Worm (Caenorhabditis elegans): ENCODE data around the gene K05B2.4.

K05B2.4 gene

ce11 chrX:4890159-4890558 lies 30.6 kb downstream of the K05B2.4 start, which contains the start of gene T07F12.2 (continued):
- TF ChIP-seq ctbp-1 (GFP tag; IDR thresholded peaks at IDR 0.05): no peak
- no peak for TF ChIP-seq php-3 (GFP tag; IDR thresholded peaks at IDR 0.05)
- TF ChIP-seq ces-1 (GFP tag; optimal IDR thresholded peaks at IDR 0.05): no peak
- TF ChIP-seq Y75B8A.6 (GFP tag; IDR thresholded peaks at IDR 0.05): no peak
- no peak for TF ChIP-seq nhr-42 (GFP tag; IDR thresholded peaks at IDR 0.05)
- no peak for TF ChIP-seq dmd-9 (GFP tag; IDR thresholded peaks at IDR 0.05)
- TF ChIP-seq egl-43 (GFP tag; IDR thresholded peaks at IDR 0.05): peak; percentile 59; the same call in 1 of the 2 replicates
- no peak for TF ChIP-seq ama-1 (optimal IDR thresholded peaks at IDR 0.05)
- no peak for TF ChIP-seq unc-130 (GFP tag; optimal IDR thresholded peaks at IDR 0.05)
- no peak for TF ChIP-seq aly-2 (tag; optimal IDR thresholded peaks at IDR 0.05)
- TF ChIP-seq attf-4 (tag; optimal IDR thresholded peaks at IDR 0.05): no peak
- no peak for TF ChIP-seq gei-8 (GFP tag; optimal IDR thresholded peaks at IDR 0.05)
- TF ChIP-seq nhr-10 (tag; optimal IDR thresholded peaks at IDR 0.05): no peak
- no peak for TF ChIP-seq tra-1 (GFP tag; IDR thresholded peaks at IDR 0.05)

- TF ChIP-seq zfp-2 (tag; optimal IDR thresholded peaks at IDR 0.05) (no peak), lim-7 (GFP tag; IDR thresholded peaks at IDR 0.05) (no peak), ztf-7 (tag; optimal IDR thresholded peaks at IDR 0.05) (no peak), vab-7 (GFP tag; IDR thresholded peaks at IDR 0.05) (no peak), sdz-12 (GFP tag; optimal IDR thresholded peaks at IDR 0.05) (no peak), nhr-42 (GFP tag; IDR thresholded peaks at IDR 0.05) (no peak), aha-1 (tag) (peak; percentile 12), arid-1 (GFP tag; conservative IDR thresholded peaks at IDR 0.05) (no peak)
These were observed 35.1 kb downstream of the K05B2.4 start, which contains the start of gene arrd-23 for ce11 chrX:4885651-4886050. Gene arrd-23 (plus strand): TSS chrX:4885951.

DNA sequence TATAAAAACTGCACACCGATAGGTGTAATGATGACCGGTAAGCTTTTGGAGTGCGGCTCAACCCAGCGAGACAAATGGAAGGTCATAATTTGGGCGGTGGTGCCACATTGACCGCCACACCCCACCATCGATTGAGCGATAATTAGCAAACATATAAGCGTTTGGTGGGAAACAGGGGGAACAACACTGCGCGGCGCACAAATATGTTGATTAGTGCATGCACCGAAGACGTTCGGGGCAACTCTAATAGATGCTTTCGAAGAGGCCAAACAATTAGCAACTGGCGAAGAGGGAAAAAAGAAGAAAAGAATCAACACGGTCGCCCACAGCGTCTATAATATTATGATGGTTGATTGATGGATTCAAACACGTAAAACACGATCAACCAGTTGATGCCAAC lies 39.5 kb downstream of the K05B2.4 start:
- peak; percentile 53 for TF ChIP-seq aha-1 (tag)
- TF ChIP-seq egl-43 (GFP tag; IDR thresholded peaks at IDR 0.05): 0 out of 2 replicates have a peak, but pooled peaks have one; percentile 35
- TF ChIP-seq nhr-76 (tag; optimal IDR thresholded peaks at IDR 0.05): no peak
- TF ChIP-seq daf-19 (GFP tag; conservative IDR thresholded peaks at IDR 0.05): peak; percentile 50; the same call in 1 of the 2 replicates

DNA sequence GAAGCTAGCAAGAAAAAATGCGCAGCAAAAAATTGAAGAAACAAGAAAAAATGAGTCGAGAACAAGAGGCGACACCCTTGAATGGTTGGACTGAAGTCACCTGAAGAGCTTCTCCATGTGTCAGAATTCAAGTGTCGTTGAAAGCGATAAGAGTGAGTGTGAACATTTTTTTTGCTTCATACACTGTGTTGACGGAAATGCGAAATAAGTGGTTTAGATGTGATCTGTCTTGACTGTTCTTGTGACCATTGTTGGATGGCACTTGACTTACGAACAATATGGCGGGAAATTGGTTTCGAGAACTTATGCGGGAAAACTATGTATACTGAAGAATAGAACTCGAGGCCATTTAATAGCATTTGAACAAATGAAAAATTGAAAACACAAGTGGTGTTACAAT lies 40.8 kb downstream of the K05B2.4 start:
- peak; percentile 46 for TF ChIP-seq hlh-30 (tag; optimal IDR thresholded peaks at IDR 0.05; ENCODE audit: insufficient read depth)
- no peak for TF ChIP-seq nhr-48 (tag; optimal IDR thresholded peaks at IDR 0.05)
- peak in 1 of 2 experiments; percentile 81 for TF ChIP-seq unc-62 (GFP tag; optimal IDR thresholded peaks at IDR 0.05 in 1 of 2)
- TF ChIP-seq unc-62 (tag; optimal IDR thresholded peaks at IDR 0.05): no peak

- no peak for TF ChIP-seq ceh-82 (tag; optimal IDR thresholded peaks at IDR 0.05)
- TF ChIP-seq nhr-28 (tag; optimal IDR thresholded peaks at IDR 0.05): peak; percentile 10
- no peak for TF ChIP-seq lir-3 (tag; optimal IDR thresholded peaks at IDR 0.05)
These were observed 43.9 kb downstream of the K05B2.4 start, which contains the start of gene tsp-14 for ce11 chrX:4876904-4877303. Gene tsp-14 (minus strand): TSS chrX:4876965.

DNA sequence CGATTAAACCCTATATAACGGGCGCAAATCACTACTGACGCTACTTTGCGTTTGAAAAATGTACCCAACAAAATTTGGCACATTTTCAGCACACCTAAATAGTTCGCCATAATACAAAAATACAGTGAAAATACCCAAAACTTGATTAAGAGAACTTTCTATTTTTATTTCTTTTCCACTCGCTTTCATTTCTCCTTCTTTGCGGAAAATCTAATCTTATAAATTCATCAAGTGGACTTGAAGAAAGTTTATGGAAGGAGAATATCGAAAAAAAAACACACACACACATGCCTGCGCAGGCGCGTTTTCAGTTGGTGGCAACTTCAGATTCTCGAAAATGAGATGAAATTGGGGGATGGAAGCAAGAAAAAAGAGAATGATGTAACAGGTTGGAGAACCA lies 45.5 kb downstream of the K05B2.4 start:
- TF ChIP-seq F10B5.3 (tag; optimal IDR thresholded peaks at IDR 0.05) (no peak), skn-1 (tag; optimal IDR thresholded peaks at IDR 0.05) (no peak), nhr-102 (tag; optimal IDR thresholded peaks at IDR 0.05) (no peak), tag-97 (GFP tag; IDR thresholded peaks at IDR 0.05) (no peak), duxl-1 (tag; optimal IDR thresholded peaks at IDR 0.05; ENCODE audit: poor library complexity) (no peak), madf-5 (GFP tag; IDR thresholded peaks at IDR 0.05) (no peak)

Measured in whole organism, L4 larva.